Worm (Caenorhabditis elegans): ENCODE measurements around the gene C25E10.10.
A peak's percentile ranks its signal among the peaks of the same experiment; 100 is the strongest.

C25E10.10 gene

ce11 chrV:9095613-9096317, 39.6 kb upstream of the C25E10.10 start, which contains the start of gene F21C10.10 (continued):
- TF ChIP-seq nhr-23 (tag; optimal IDR thresholded peaks at IDR 0.05) (no peak), egl-27 (tag; optimal IDR thresholded peaks at IDR 0.05) (peak; percentile 85), crh-2 (tag; optimal IDR thresholded peaks at IDR 0.05) (peak; percentile 88), ama-1 (optimal IDR thresholded peaks at IDR 0.05) (no peak), ztf-1 (GFP tag; conservative IDR thresholded peaks at IDR 0.05) (no peak), nhr-6 (tag; optimal IDR thresholded peaks at IDR 0.05) (peak; percentile 85), F13H6.1 (tag; optimal IDR thresholded peaks at IDR 0.05) (peak; percentile 96), nhr-77 (tag; optimal IDR thresholded peaks at IDR 0.05) (no peak), mab-5 (tag; optimal IDR thresholded peaks at IDR 0.05) (peak; percentile 17), lin-13 (GFP tag; optimal IDR thresholded peaks at IDR 0.05) (peak; percentile 73), unc-39 (tag; optimal IDR thresholded peaks at IDR 0.05) (no peak), dmd-4 (tag; optimal IDR thresholded peaks at IDR 0.05) (no peak), Y55F3AM.14 (GFP tag; optimal IDR thresholded peaks at IDR 0.05) (peak; percentile 88), blmp-1 (tag; optimal IDR thresholded peaks at IDR 0.05; ENCODE audit: insufficient read depth) (peak; percentile 72), nhr-25 (tag; optimal IDR thresholded peaks at IDR 0.05) (peak; percentile 97), nhr-237 (tag; optimal IDR thresholded peaks at IDR 0.05) (no peak), nhr-129 (tag; optimal IDR thresholded peaks at IDR 0.05) (peak; percentile 88), sem-4 (tag; optimal IDR thresholded peaks at IDR 0.05) (peak; percentile 77), ztf-4 (tag; optimal IDR thresholded peaks at IDR 0.05) (peak; percentile 86), sma-3 (GFP tag; optimal IDR thresholded peaks at IDR 0.05) (peak; percentile 93), alr-1 (tag; optimal IDR thresholded peaks at IDR 0.05) (no peak), zag-1 (tag; optimal IDR thresholded peaks at IDR 0.05) (no peak), skn-1 (tag; optimal IDR thresholded peaks at IDR 0.05) (no peak), aly-2 (tag; optimal IDR thresholded peaks at IDR 0.05) (no peak), elt-1 (tag; optimal IDR thresholded peaks at IDR 0.05) (no peak)

- no peak for TF ChIP-seq Y55F3AM.14 (GFP tag; optimal IDR thresholded peaks at IDR 0.05)
- no peak for TF ChIP-seq mdl-1 (tag; optimal IDR thresholded peaks at IDR 0.05)
- TF ChIP-seq ama-1 (optimal IDR thresholded peaks at IDR 0.05), result no peak
- TF ChIP-seq nhr-23 (tag; optimal IDR thresholded peaks at IDR 0.05), result no peak
- no peak for TF ChIP-seq peb-1 (tag; optimal IDR thresholded peaks at IDR 0.05)
- no peak for TF ChIP-seq alr-1 (tag; optimal IDR thresholded peaks at IDR 0.05)
- TF ChIP-seq ceh-82 (tag; optimal IDR thresholded peaks at IDR 0.05), result no peak
- no peak for TF ChIP-seq skn-1 (tag; optimal IDR thresholded peaks at IDR 0.05)
- peak in 1 of 2 experiments; percentile 5 for TF ChIP-seq lsy-2 (tag; optimal IDR thresholded peaks at IDR 0.05)
- TF ChIP-seq C34F6.9 (tag; optimal IDR thresholded peaks at IDR 0.05), result peak; percentile 20
- TF ChIP-seq sma-9 (GFP tag; optimal IDR thresholded peaks at IDR 0.05), result peak; percentile 43
- no peak for TF ChIP-seq sma-9 (tag; optimal IDR thresholded peaks at IDR 0.05)
- no peak for TF ChIP-seq mbf-1 (tag; optimal IDR thresholded peaks at IDR 0.05)
- TF ChIP-seq nhr-11 (tag; optimal IDR thresholded peaks at IDR 0.05), result no peak
- no peak for TF ChIP-seq nhr-10 (tag; optimal IDR thresholded peaks at IDR 0.05)
- peak; percentile 13 for TF ChIP-seq crh-2 (tag; optimal IDR thresholded peaks at IDR 0.05)
- no peak for TF ChIP-seq mab-5 (tag; optimal IDR thresholded peaks at IDR 0.05)
Measured at ce11 chrV:9094976-9095375, 38.8 kb upstream of the C25E10.10 start.

- TF ChIP-seq unc-55 (GFP tag; optimal IDR thresholded peaks at IDR 0.05), result peak; percentile 0
- no peak for TF ChIP-seq mab-5 (tag; optimal IDR thresholded peaks at IDR 0.05)
- no peak for TF ChIP-seq skn-1 (tag; optimal IDR thresholded peaks at IDR 0.05)
- peak; percentile 93 for TF ChIP-seq nhr-129 (tag; optimal IDR thresholded peaks at IDR 0.05)
- TF ChIP-seq sem-4 (tag; optimal IDR thresholded peaks at IDR 0.05), result no peak
- no peak for TF ChIP-seq nhr-11 (tag; optimal IDR thresholded peaks at IDR 0.05)
- no peak for TF ChIP-seq peb-1 (tag; optimal IDR thresholded peaks at IDR 0.05)
- TF ChIP-seq Y55F3AM.14 (GFP tag; optimal IDR thresholded peaks at IDR 0.05), result peak; percentile 48
- TF ChIP-seq ceh-82 (tag; optimal IDR thresholded peaks at IDR 0.05), result no peak
- no peak for TF ChIP-seq aly-2 (tag; optimal IDR thresholded peaks at IDR 0.05)
- TF ChIP-seq nhr-10 (tag; optimal IDR thresholded peaks at IDR 0.05), result no peak
- peak; percentile 46 for TF ChIP-seq ama-1 (optimal IDR thresholded peaks at IDR 0.05)
- TF ChIP-seq mbf-1 (tag; optimal IDR thresholded peaks at IDR 0.05), result no peak
- TF ChIP-seq unc-62 (GFP tag; optimal IDR thresholded peaks at IDR 0.05), result no peak
- TF ChIP-seq mdl-1 (tag; optimal IDR thresholded peaks at IDR 0.05), result peak in 1 of 2 experiments; percentile 39
- TF ChIP-seq nhr-237 (tag; optimal IDR thresholded peaks at IDR 0.05), result no peak
- no peak for TF ChIP-seq alr-1 (tag; optimal IDR thresholded peaks at IDR 0.05)
- TF ChIP-seq gmeb-1 (tag; optimal IDR thresholded peaks at IDR 0.05), result peak; percentile 51
- no peak for TF ChIP-seq ztf-11 (tag; optimal IDR thresholded peaks at IDR 0.05)
- TF ChIP-seq ZK546.5 (tag; optimal IDR thresholded peaks at IDR 0.05), result no peak
- peak; percentile 21 for TF ChIP-seq nhr-21 (tag; optimal IDR thresholded peaks at IDR 0.05)
- peak; percentile 5 for TF ChIP-seq nhr-25 (tag; optimal IDR thresholded peaks at IDR 0.05)
- peak; percentile 35 for TF ChIP-seq snpc-4 (tag; optimal IDR thresholded peaks at IDR 0.05)
- no peak for TF ChIP-seq nhr-6 (tag; optimal IDR thresholded peaks at IDR 0.05)
- no peak for TF ChIP-seq lin-13 (GFP tag; optimal IDR thresholded peaks at IDR 0.05)
- no peak for TF ChIP-seq egl-27 (tag; optimal IDR thresholded peaks at IDR 0.05)
- peak; percentile 81 for TF ChIP-seq crh-2 (tag; optimal IDR thresholded peaks at IDR 0.05)
- no peak for TF ChIP-seq ceh-16 (tag; optimal IDR thresholded peaks at IDR 0.05)
- TF ChIP-seq nhr-77 (tag; optimal IDR thresholded peaks at IDR 0.05), result no peak
- no peak for TF ChIP-seq elt-3 (tag; optimal IDR thresholded peaks at IDR 0.05)
- TF ChIP-seq elt-1 (tag; optimal IDR thresholded peaks at IDR 0.05), result no peak
- no peak for TF ChIP-seq blmp-1 (tag; optimal IDR thresholded peaks at IDR 0.05; ENCODE audit: insufficient read depth)
- TF ChIP-seq zag-1 (tag; optimal IDR thresholded peaks at IDR 0.05), result no peak
- peak in 1 of 2 experiments; percentile 72 for TF ChIP-seq lsy-2 (tag; optimal IDR thresholded peaks at IDR 0.05)
- peak; percentile 7 for TF ChIP-seq lin-11 (tag; optimal IDR thresholded peaks at IDR 0.05)
Measured at ce11 chrV:9094060-9094628, 38.0 kb upstream of the C25E10.10 start.

All from whole organism, L2 larva.